Fruit fly (Drosophila melanogaster) whole organism, embryonic: ENCODE results near the gene lobo.

Experiments used
- Ada2b ChIP-seq: fragments of 200-800 bp; sonication (Bioruptor generic); IDR thresholded peaks from 2 replicates; pipeline ENCODE4 v1.3.6; 2022; ENCODE audit warnings: missing biosample characterization, missing genetic modification characterization
- Atf6 ChIP-seq: fragments of 200-800 bp; sonication (Bioruptor generic); IDR thresholded peaks from 2 replicates; pipeline ENCODE4 v1.3.6; 2022; ENCODE audit warnings: missing biosample characterization, missing genetic modification characterization
- CG10654 ChIP-seq: fragments of 200-800 bp; sonication (Bioruptor generic); optimal IDR thresholded peaks from 2 replicates; lab custom pipeline; 2016; ENCODE audit warnings: missing biosample characterization, missing genetic modification characterization
- CG12744 ChIP-seq: fragments of 200-800 bp; sonication (Bioruptor generic); optimal IDR thresholded peaks from 2 replicates; lab custom pipeline; 2016; ENCODE audit warnings: missing biosample characterization, missing genetic modification characterization
- CG12769 ChIP-seq: fragments of 200-800 bp; sonication (Bioruptor generic); optimal IDR thresholded peaks from 2 replicates; lab custom pipeline; 2019; ENCODE audit warnings: missing biosample characterization, mild to moderate bottlenecking, missing genetic modification characterization, moderate library complexity
- CG13424 ChIP-seq: fragments of 200-800 bp; sonication (Bioruptor generic); optimal IDR thresholded peaks from 2 replicates; lab custom pipeline; 2019; ENCODE audit warnings: missing biosample characterization, mild to moderate bottlenecking, missing genetic modification characterization, moderate library complexity
- CG13894 ChIP-seq: fragments of 200-800 bp; sonication (Bioruptor generic); optimal IDR thresholded peaks from 3 replicates; lab custom pipeline; 2018; ENCODE audit warnings: missing biosample characterization, mild to moderate bottlenecking, missing genetic modification characterization, moderate library complexity
- CG15011 ChIP-seq: fragments of 200-800 bp; sonication (Bioruptor generic); optimal IDR thresholded peaks from 3 replicates; lab custom pipeline; 2018; ENCODE audit warnings: missing biosample characterization, mild to moderate bottlenecking, missing genetic modification characterization
- CG17186 ChIP-seq: fragments of 200-800 bp; sonication (Bioruptor generic); optimal IDR thresholded peaks from 3 replicates; lab custom pipeline; 2017; ENCODE audit warnings: missing biosample characterization, missing genetic modification reagents, missing genetic modification characterization
- CG17912 ChIP-seq: fragments of 200-800 bp; sonication (Bioruptor generic); optimal IDR thresholded peaks from 2 replicates; lab custom pipeline; 2018; ENCODE audit warnings: missing biosample characterization, mild to moderate bottlenecking, missing genetic modification characterization
- CG4360 ChIP-seq: fragments of 200-800 bp; sonication (Bioruptor generic); IDR thresholded peaks from 2 replicates; pipeline ENCODE4 v1.3.6; 2022; ENCODE audit warnings: missing biosample characterization, missing genetic modification characterization
- CG7745 ChIP-seq: fragments of 200-800 bp; sonication (Bioruptor generic); optimal IDR thresholded peaks from 2 replicates; lab custom pipeline; 2018; ENCODE audit warnings: missing biosample characterization, mild to moderate bottlenecking, missing genetic modification characterization, moderate library complexity
- CG8281 ChIP-seq: fragments of 200-800 bp; sonication (Bioruptor generic); optimal IDR thresholded peaks from 2 replicates; lab custom pipeline; 2018; ENCODE audit warnings: missing biosample characterization, mild to moderate bottlenecking, missing genetic modification characterization, moderate library complexity
- CG9215 ChIP-seq: fragments of 200-800 bp; sonication (Bioruptor generic); IDR thresholded peaks from 2 replicates; pipeline ENCODE4 v1.3.6; 2022; ENCODE audit warnings: missing biosample characterization, missing genetic modification characterization
- Doc2 ChIP-seq: fragments of 200-800 bp; sonication (Bioruptor generic); IDR thresholded peaks from 2 replicates; pipeline ENCODE4 v1.3.6; 2022; ENCODE audit warnings: missing biosample characterization, missing genetic modification characterization
- Eip74EF ChIP-seq, 2 experiments: fragments of 200-800 bp in 1 of 2; fragments of >200 bp in 1 of 2; sonication (Bioruptor generic) in 1 of 2; optimal IDR thresholded peaks; 2 replicates each; lab custom pipeline; 2017 to 2019; ENCODE audit warnings: missing biosample characterization in 2 of 2, missing genetic modification characterization in 2 of 2, mild to moderate bottlenecking in 1 of 2, moderate library complexity in 1 of 2
- HLH4C ChIP-seq: fragments of 200-800 bp; sonication (Bioruptor generic); IDR thresholded peaks from 3 replicates; pipeline ENCODE4 v1.3.6; 2022; ENCODE audit warnings: missing biosample characterization, missing genetic modification characterization; ENCODE audit not compliant: partially characterized antibody
- HLH54F ChIP-seq: fragments of 200-800 bp; sonication (Bioruptor generic); optimal IDR thresholded peaks from 3 replicates; lab custom pipeline; 2016; ENCODE audit warnings: missing biosample characterization, missing genetic modification characterization
- Lim3 ChIP-seq: fragments of 200-800 bp; sonication (Bioruptor generic); IDR thresholded peaks from 2 replicates; pipeline ENCODE4 v1.3.6; 2022; ENCODE audit warnings: missing biosample characterization, missing genetic modification characterization
- Med ChIP-seq: fragments of 200-800 bp; sonication (Bioruptor generic); peaks from one replicate; lab custom pipeline; 2016; ENCODE audit warnings: missing biosample characterization, missing genetic modification characterization, mild to moderate bottlenecking, inconsistent platforms, moderate library complexity
- NC2α ChIP-seq: fragments of 200-800 bp; sonication (Bioruptor generic); optimal IDR thresholded peaks from 2 replicates; lab custom pipeline; 2016; ENCODE audit warnings: missing biosample characterization, missing genetic modification characterization
- NFAT ChIP-seq: fragments of 200-800 bp; sonication (Bioruptor generic); IDR thresholded peaks from 2 replicates; pipeline ENCODE4 v1.3.6; 2022; ENCODE audit warnings: missing biosample characterization, missing genetic modification characterization
- abd-A ChIP-seq: fragments of 200-800 bp; sonication (Bioruptor generic); optimal IDR thresholded peaks from 3 replicates; lab custom pipeline; 2019; ENCODE audit warnings: missing biosample characterization, mild to moderate bottlenecking, missing genetic modification characterization, moderate library complexity
- chinmo ChIP-seq: fragments of 200-800 bp; sonication (Bioruptor generic); IDR thresholded peaks from 4 replicates; pipeline ENCODE4 v1.3.6; 2022; ENCODE audit warnings: missing biosample characterization, missing genetic modification characterization; ENCODE audit not compliant: partially characterized antibody
- chn ChIP-seq: fragments of 200-800 bp; sonication (Bioruptor generic); optimal IDR thresholded peaks from 2 replicates; lab custom pipeline; 2016; ENCODE audit warnings: missing biosample characterization, missing genetic modification characterization
- cwo ChIP-seq: fragments of 200-800 bp; sonication (Bioruptor generic); optimal IDR thresholded peaks from 3 replicates; lab custom pipeline; 2017; ENCODE audit warnings: missing biosample characterization, missing genetic modification characterization, mild to moderate bottlenecking, moderate library complexity, missing genetic modification reagents
- dimm ChIP-seq: fragments of 200-800 bp; sonication (Bioruptor generic); IDR thresholded peaks from 2 replicates; pipeline ENCODE4 v1.3.6; 2022; ENCODE audit warnings: missing biosample characterization, missing genetic modification characterization
- grn ChIP-seq: fragments of 200-800 bp; sonication (Bioruptor generic); optimal IDR thresholded peaks from 3 replicates; lab custom pipeline; 2017; ENCODE audit warnings: missing biosample characterization, missing genetic modification characterization
- mirr ChIP-seq: fragments of 200-800 bp; sonication (Bioruptor generic); optimal IDR thresholded peaks from 3 replicates; lab custom pipeline; 2018; ENCODE audit warnings: missing biosample characterization, mild to moderate bottlenecking, missing genetic modification characterization
- nau ChIP-seq: fragments of 200-800 bp; sonication (Bioruptor generic); optimal IDR thresholded peaks from 3 replicates; lab custom pipeline; 2017; ENCODE audit warnings: missing biosample characterization, mild to moderate bottlenecking, missing genetic modification characterization, missing genetic modification reagents
- nom ChIP-seq: fragments of 200-800 bp; sonication (Bioruptor generic); optimal IDR thresholded peaks from 2 replicates; lab custom pipeline; 2017; ENCODE audit warnings: missing biosample characterization, missing genetic modification characterization, mild to moderate bottlenecking, moderate library complexity, missing genetic modification reagents
- sd ChIP-seq: fragments of 200-800 bp; sonication (Bioruptor generic); optimal IDR thresholded peaks from 3 replicates; lab custom pipeline; 2018; ENCODE audit warnings: missing biosample characterization, mild to moderate bottlenecking, missing genetic modification characterization, moderate library complexity
- slou ChIP-seq: fragments of 200-800 bp; sonication (Bioruptor generic); optimal IDR thresholded peaks from 3 replicates; lab custom pipeline; 2016; ENCODE audit warnings: missing biosample characterization, missing genetic modification characterization
- sug ChIP-seq: fragments of 200-800 bp; optimal IDR thresholded peaks from 2 replicates; lab custom pipeline; 2019; ENCODE audit warnings: missing biosample characterization, mild to moderate bottlenecking, missing genetic modification characterization, moderate library complexity
- tna ChIP-seq: fragments of 200-800 bp; sonication (Bioruptor generic); IDR thresholded peaks from 2 replicates; pipeline ENCODE4 v1.3.6; 2022; ENCODE audit warnings: missing biosample characterization, missing genetic modification characterization; ENCODE audit not compliant: partially characterized antibody
- trem ChIP-seq: fragments of 200-800 bp; optimal IDR thresholded peaks from 3 replicates; lab custom pipeline; 2019; ENCODE audit warnings: missing biosample characterization, mild to moderate bottlenecking, missing genetic modification characterization, moderate library complexity
- vnd ChIP-seq: fragments of 200-800 bp; sonication (Bioruptor generic); IDR thresholded peaks from 3 replicates; pipeline ENCODE4 v1.3.6; 2022; ENCODE audit warnings: missing biosample characterization, missing genetic modification characterization; ENCODE audit not compliant: partially characterized antibody
- vvl ChIP-seq: fragments of 200-800 bp; sonication (Bioruptor generic); IDR thresholded peaks from 2 replicates; pipeline ENCODE4 v1.3.6; 2022; ENCODE audit warnings: missing biosample characterization, missing genetic modification characterization

lobo gene

dm6 chr3R:25239880-25240279 lies 46.3 kb upstream of the lobo start, which contains the start of gene to (continued):
- TF ChIP-seq trem (tag; lab: Kevin White, UChicago) (no peak), tna (no peak), grn (GFP tag; lab: Kevin White, UChicago) (no peak)

- TF ChIP-seq chinmo: 0 out of 4 replicates have a peak, but pooled peaks have one; percentile 44
- peak in 1 of 2 experiments; percentile 10 for TF ChIP-seq Eip74EF (GFP tag; optimal IDR thresholded peaks at IDR 0.05; lab: Kevin White, UChicago)
- TF ChIP-seq slou (GFP tag; lab: Kevin White, UChicago): no peak
- peak; percentile 64 for TF ChIP-seq cwo (GFP tag; lab: Kevin White, UChicago)
- no peak for TF ChIP-seq Doc2
- TF ChIP-seq sug (tag; lab: Kevin White, UChicago): peak; percentile 84
- TF ChIP-seq CG15011 (GFP tag; lab: Kevin White, UChicago): no peak
- TF ChIP-seq vnd (GFP tag; lab: Robert Waterston, UW): no peak
- no peak for TF ChIP-seq HLH4C
- 0 out of 2 replicates have a peak, but pooled peaks have one; percentile 11 for TF ChIP-seq Atf6 (GFP tag; lab: Robert Waterston, UW)
- no peak for TF ChIP-seq CG17186
- no peak for TF ChIP-seq NFAT (GFP tag; lab: Robert Waterston, UW)
- TF ChIP-seq CG17912 (GFP tag; lab: Kevin White, UChicago): no peak
- TF ChIP-seq HLH54F (GFP tag; lab: Kevin White, UChicago): no peak
- TF ChIP-seq nom (GFP tag; lab: Kevin White, UChicago): peak; percentile 46
- no peak for TF ChIP-seq CG7745 (tag; lab: Kevin White, UChicago)
- no peak for TF ChIP-seq CG9215
- no peak for TF ChIP-seq CG8281
These were observed 45.5 kb upstream of the lobo start for dm6 chr3R:25238771-25239700.

dm6 chr3R:25237314-25237713 lies 43.7 kb upstream of the lobo start, which contains the start of gene Jhbp7:
Gene Jhbp7 (plus strand): TSS chr3R:25237614.
- TF ChIP-seq CG4360 (GFP tag; lab: Robert Waterston, UW) (peak; percentile 64), nom (GFP tag; lab: Kevin White, UChicago) (peak; percentile 34), Lim3 (GFP tag; lab: Robert Waterston, UW) (no peak), chn (no peak)

dm6 chr3R:25236121-25236520 lies 42.5 kb upstream of the lobo start:
- peak; percentile 4 for TF ChIP-seq CG13894
- no peak for TF ChIP-seq dimm
- no peak for TF ChIP-seq Ada2b (GFP tag; lab: Robert Waterston, UW)
- peak; percentile 52 for TF ChIP-seq cwo (GFP tag; lab: Kevin White, UChicago)
- TF ChIP-seq sug (tag; lab: Kevin White, UChicago): peak; percentile 3
- TF ChIP-seq sd (tag; lab: Kevin White, UChicago): peak; percentile 89
- TF ChIP-seq Doc2: no peak
- TF ChIP-seq CG13424: no peak
- peak; percentile 65 for TF ChIP-seq Med (GFP tag; lab: Kevin White, UChicago)
- peak; percentile 30 for TF ChIP-seq CG12769 (tag; lab: Kevin White, UChicago)
- peak; percentile 36; the same call in 1 of the 2 replicates for TF ChIP-seq vvl (GFP tag; lab: Robert Waterston, UW)
- peak; percentile 62 for TF ChIP-seq abd-A (tag; lab: Kevin White, UChicago)
- no peak for TF ChIP-seq CG12744 (GFP tag; lab: Kevin White, UChicago)
- TF ChIP-seq nau (GFP tag; lab: Kevin White, UChicago): no peak
- peak; percentile 43 for TF ChIP-seq mirr (GFP tag; lab: Kevin White, UChicago)
- no peak for TF ChIP-seq CG10654 (GFP tag; lab: Kevin White, UChicago)
- no peak for TF ChIP-seq NC2α (GFP tag; lab: Kevin White, UChicago)
- TF ChIP-seq, all 482 proteins: peak for 9
